Fruit fly (Drosophila melanogaster) whole organism, prepupa: ENCODE measurements around the gene CG32313.

Experiments used
- CG31627 ChIP-seq: fragments of 200-800 bp; sonication (Bioruptor generic); optimal IDR thresholded peaks from 3 replicates; lab custom pipeline; 2016; ENCODE audit warnings: missing biosample characterization, missing genetic modification characterization
- Gug ChIP-seq: fragments of 200-800 bp; sonication (Bioruptor generic); IDR thresholded peaks from 2 replicates; pipeline ENCODE4 v1.3.6; 2022; ENCODE audit warnings: missing biosample characterization, missing genetic modification characterization

DNA sequence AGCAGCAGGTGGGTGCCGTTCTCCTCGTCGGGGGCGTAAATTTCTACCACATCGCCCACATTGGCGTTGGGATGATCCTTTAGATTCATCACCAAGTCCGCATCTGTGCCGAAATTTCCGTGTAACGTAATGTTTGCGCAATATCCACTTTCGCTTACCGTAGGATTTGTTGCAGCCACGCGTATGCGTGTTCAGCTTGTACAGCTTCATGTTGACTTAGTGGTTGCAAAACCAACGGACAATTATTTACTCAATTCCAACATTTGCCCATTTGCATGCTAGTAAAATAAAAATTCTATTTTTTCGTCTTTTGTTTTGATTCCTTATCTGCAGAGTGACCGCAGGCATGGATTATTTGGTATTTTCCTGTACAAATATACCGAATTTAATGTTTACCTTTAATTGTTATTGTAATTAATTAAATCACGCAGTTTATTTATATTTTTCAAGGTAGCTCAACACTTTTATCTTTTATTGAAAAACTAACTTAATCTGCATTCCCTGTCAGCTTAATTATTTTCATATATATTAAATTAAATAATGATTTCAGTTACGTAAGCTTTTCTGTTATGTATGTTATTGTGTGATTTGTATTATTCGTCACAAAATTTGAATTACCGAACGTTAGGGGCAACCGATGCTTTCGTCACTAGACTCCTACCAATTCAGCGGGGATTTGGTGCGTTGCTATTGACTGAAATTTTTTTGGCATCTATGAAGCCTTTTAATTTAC is 11.7 kb downstream of the CG32313 start, which contains the start of gene Iml1:
- TF ChIP-seq CG31627 (GFP tag; lab: Kevin White, UChicago) (no peak), Gug (no peak)
